Worm (Caenorhabditis elegans): ENCODE measurements around the gene C05E11.2.
A peak's percentile ranks its signal among the peaks of the same experiment; 100 is the strongest.

C05E11.2 gene

ce11 chrX:4606389-4606880 lies 19.7 kb downstream of the C05E11.2 start (continued):
- 0 out of 2 replicates have a peak, but pooled peaks have one; percentile 44 for TF ChIP-seq bed-2 (GFP tag; IDR thresholded peaks at IDR 0.05)
- peak; percentile 64 for TF ChIP-seq pbrm-1 (GFP tag; IDR thresholded peaks at IDR 0.05)
- TF ChIP-seq egl-18 (GFP tag; IDR thresholded peaks at IDR 0.05), result peak; percentile 75; the same call in 1 of the 2 replicates
- TF ChIP-seq madf-10 (tag; optimal IDR thresholded peaks at IDR 0.05), result peak; percentile 34
- TF ChIP-seq nhr-80 (tag; optimal IDR thresholded peaks at IDR 0.05), result peak; percentile 85
- peak; percentile 66; the same call in 1 of the 2 replicates for TF ChIP-seq Y95B8A.8 (GFP tag; IDR thresholded peaks at IDR 0.05)
- TF ChIP-seq C17E4.6 (GFP tag; IDR thresholded peaks at IDR 0.05), result peak; percentile 49
- peak; percentile 85 for TF ChIP-seq mcd-1 (GFP tag; IDR thresholded peaks at IDR 0.05)
- peak; percentile 88 for TF ChIP-seq hmg-1.2 (GFP tag; IDR thresholded peaks at IDR 0.05)
- peak; percentile 95 for TF ChIP-seq nfyb-1 (GFP tag; IDR thresholded peaks at IDR 0.05)
- peak; percentile 69 for TF ChIP-seq lin-40 (tag; optimal IDR thresholded peaks at IDR 0.05)
- peak; percentile 64 for TF ChIP-seq F22D6.2 (tag; optimal IDR thresholded peaks at IDR 0.05)
- TF ChIP-seq dpff-1 (tag; optimal IDR thresholded peaks at IDR 0.05), result peak; percentile 65
- TF ChIP-seq lin-26 (GFP tag; IDR thresholded peaks at IDR 0.05), result peak; percentile 66; the same call in 1 of the 2 replicates
- peak in 1 of 2 experiments; percentile 92 for TF ChIP-seq let-607 (tag; optimal IDR thresholded peaks at IDR 0.05)
- TF ChIP-seq ztf-26 (tag; optimal IDR thresholded peaks at IDR 0.05), result peak; percentile 95
- TF ChIP-seq F57A8.1 (GFP tag; optimal IDR thresholded peaks at IDR 0.05), result peak; percentile 64
- peak in 1 of 3 experiments; percentile 54 for TF ChIP-seq lin-35 (GFP tag; optimal IDR thresholded peaks at IDR 0.05)
- peak; percentile 90 for TF ChIP-seq ztf-22 (GFP tag; optimal IDR thresholded peaks at IDR 0.05)
- peak; percentile 100 for TF ChIP-seq ztf-3 (GFP tag; optimal IDR thresholded peaks at IDR 0.05)
- peak; percentile 92 for TF ChIP-seq K11D2.4 (GFP tag; IDR thresholded peaks at IDR 0.05)
- peak; percentile 96 for TF ChIP-seq ets-4 (GFP tag; optimal IDR thresholded peaks at IDR 0.05)
- peak; percentile 90 for TF ChIP-seq repo-1 (tag; optimal IDR thresholded peaks at IDR 0.05)
- TF ChIP-seq egrh-3 (GFP tag; IDR thresholded peaks at IDR 0.05), result peak; percentile 98
- 0 out of 2 replicates have a peak, but pooled peaks have one; percentile 31 for TF ChIP-seq hsf-1 (GFP tag; IDR thresholded peaks at IDR 0.05)
- TF ChIP-seq F57C9.4 (tag; optimal IDR thresholded peaks at IDR 0.05), result peak; percentile 68
- 0 out of 2 replicates have a peak, but pooled peaks have one; percentile 30 for TF ChIP-seq sea-2 (GFP tag; IDR thresholded peaks at IDR 0.05)
- TF ChIP-seq zfh-2 (GFP tag; conservative IDR thresholded peaks at IDR 0.05), result peak; percentile 99
- TF ChIP-seq attf-5 (GFP tag; optimal IDR thresholded peaks at IDR 0.05), result peak; percentile 93
- 0 out of 2 replicates have a peak, but pooled peaks have one; percentile 41 for TF ChIP-seq attf-3 (GFP tag; conservative IDR thresholded peaks at IDR 0.05)
- peak; percentile 61; the same call in 1 of the 2 replicates for TF ChIP-seq ztf-6 (GFP tag; IDR thresholded peaks at IDR 0.05)
- TF ChIP-seq atf-7 (tag; optimal IDR thresholded peaks at IDR 0.05), result peak; percentile 94
- peak; percentile 93 for TF ChIP-seq somi-1 (GFP tag; optimal IDR thresholded peaks at IDR 0.05)

- TF ChIP-seq tbp1 (GFP tag; optimal IDR thresholded peaks at IDR 0.05), result peak; percentile 83
- TF ChIP-seq F33H1.4 (GFP tag; IDR thresholded peaks at IDR 0.05), result no peak
- TF ChIP-seq athp-1 (tag; optimal IDR thresholded peaks at IDR 0.05), result no peak
- TF ChIP-seq ztf-25 (GFP tag; IDR thresholded peaks at IDR 0.05), result no peak
- no peak for TF ChIP-seq B0035.1 (tag; optimal IDR thresholded peaks at IDR 0.05)
- peak; percentile 16 for TF ChIP-seq ztf-18 (tag; optimal IDR thresholded peaks at IDR 0.05)
- no peak for TF ChIP-seq lin-54 (GFP tag; optimal IDR thresholded peaks at IDR 0.05)
- no peak for TF ChIP-seq C06A6.2 (GFP tag; conservative IDR thresholded peaks at IDR 0.05)
- no peak for TF ChIP-seq efl-1 (GFP tag; optimal IDR thresholded peaks at IDR 0.05)
- TF ChIP-seq egrh-3 (GFP tag; IDR thresholded peaks at IDR 0.05), result no peak
- no peak for TF ChIP-seq F49E8.2 (tag; optimal IDR thresholded peaks at IDR 0.05; ENCODE audit: insufficient read depth)
- TF ChIP-seq F37B4.10 (GFP tag; IDR thresholded peaks at IDR 0.05), result no peak
- TF ChIP-seq T26A5.8 (tag; optimal IDR thresholded peaks at IDR 0.05), result no peak
- no peak for TF ChIP-seq aptf-2 (GFP tag; conservative IDR thresholded peaks at IDR 0.05)
- TF ChIP-seq ztf-28 (GFP tag; IDR thresholded peaks at IDR 0.05), result no peak
- TF ChIP-seq tbx-9 (tag; optimal IDR thresholded peaks at IDR 0.05; ENCODE audit: borderline replicate concordance), result no peak
- TF ChIP-seq hlh-26 (GFP tag; conservative IDR thresholded peaks at IDR 0.05), result no peak
- TF ChIP-seq F57A8.1 (GFP tag; optimal IDR thresholded peaks at IDR 0.05), result no peak
Measured at ce11 chrX:4607300-4607699, 20.6 kb downstream of the C05E11.2 start.
